Worm (Caenorhabditis elegans): ENCODE results near the gene rme-2.

- no peak for TF ChIP-seq ZK546.5 (tag; optimal IDR thresholded peaks at IDR 0.05)
- no peak for TF ChIP-seq unc-62 (GFP tag; optimal IDR thresholded peaks at IDR 0.05)
- TF ChIP-seq egl-27 (tag; optimal IDR thresholded peaks at IDR 0.05), result no peak
- no peak for TF ChIP-seq nhr-11 (tag; optimal IDR thresholded peaks at IDR 0.05)
- no peak for TF ChIP-seq aly-2 (tag; optimal IDR thresholded peaks at IDR 0.05)
- TF ChIP-seq ceh-82 (tag; optimal IDR thresholded peaks at IDR 0.05), result no peak
- TF ChIP-seq elt-3 (tag; optimal IDR thresholded peaks at IDR 0.05), result no peak
These were observed 22.4 kb downstream of the rme-2 start for ce11 chrIV:5492196-5492595.
